Fruit fly (Drosophila melanogaster): ENCODE data around the gene CG32588.

CG32588 gene

DNA sequence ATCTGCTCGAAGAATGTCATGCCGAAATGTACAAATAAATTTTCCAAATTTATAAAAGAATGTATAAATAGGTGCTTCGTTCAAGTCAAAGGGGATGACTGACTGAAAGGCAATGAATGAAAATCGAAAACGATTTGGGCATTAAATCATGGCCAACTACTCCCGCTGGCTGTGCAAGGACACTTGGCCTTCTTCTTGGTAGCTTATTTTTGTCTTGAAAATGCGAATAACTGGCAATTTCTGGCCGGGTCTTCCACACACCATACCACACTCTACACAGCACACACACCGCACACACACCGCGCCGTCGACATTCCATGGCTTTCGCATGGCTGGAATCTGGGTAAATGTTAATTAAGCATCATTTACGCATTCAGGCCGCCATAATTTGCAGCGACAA is at the start of gene CG32588:
CG32588 (minus strand) TSS at position 101 of the 400 bp plus-strand sequence.
- TF ChIP-seq D1 (tag; optimal IDR thresholded peaks at IDR 0.05) (no peak), CG13204 (GFP tag; optimal IDR thresholded peaks at IDR 0.05) (no peak), Snoo (tag; optimal IDR thresholded peaks at IDR 0.05) (no peak), CG9948 (tag; optimal IDR thresholded peaks at IDR 0.05) (no peak), CG14655 (GFP tag; optimal IDR thresholded peaks at IDR 0.05) (no peak), Pif1A (GFP tag; optimal IDR thresholded peaks at IDR 0.05) (no peak), rn (GFP tag; IDR thresholded peaks at IDR 0.05) (no peak)

DNA sequence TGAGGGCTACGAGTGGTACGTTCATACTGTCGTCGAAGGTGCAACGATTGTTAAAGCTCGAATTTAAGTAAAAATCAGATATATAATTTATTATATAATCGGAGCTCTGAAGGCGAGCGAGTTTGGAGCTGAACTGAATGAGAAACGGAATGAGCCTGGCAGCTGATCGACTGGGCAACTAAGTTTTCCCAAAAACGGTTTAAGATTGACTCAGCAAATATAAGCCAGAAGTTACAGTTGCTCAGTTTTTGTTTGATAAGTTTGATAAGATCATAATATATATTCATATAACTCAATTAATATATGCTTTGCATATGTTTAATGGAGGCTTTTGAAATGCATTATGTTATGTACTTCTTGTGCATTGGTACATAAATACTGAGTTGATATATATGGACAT is 38.4 kb upstream of the CG32588 start, which contains the start of gene PPYR1:
PPYR1 (minus strand) TSS at position 101 of the 400 bp plus-strand sequence.
- no peak for TF ChIP-seq EcR (GFP tag; optimal IDR thresholded peaks at IDR 0.05)
- no peak for TF ChIP-seq Snoo (tag; optimal IDR thresholded peaks at IDR 0.05)
- no peak for TF ChIP-seq CG32121 (GFP tag; IDR thresholded peaks at IDR 0.05)
- no peak for TF ChIP-seq CG9948 (tag; optimal IDR thresholded peaks at IDR 0.05)

DNA sequence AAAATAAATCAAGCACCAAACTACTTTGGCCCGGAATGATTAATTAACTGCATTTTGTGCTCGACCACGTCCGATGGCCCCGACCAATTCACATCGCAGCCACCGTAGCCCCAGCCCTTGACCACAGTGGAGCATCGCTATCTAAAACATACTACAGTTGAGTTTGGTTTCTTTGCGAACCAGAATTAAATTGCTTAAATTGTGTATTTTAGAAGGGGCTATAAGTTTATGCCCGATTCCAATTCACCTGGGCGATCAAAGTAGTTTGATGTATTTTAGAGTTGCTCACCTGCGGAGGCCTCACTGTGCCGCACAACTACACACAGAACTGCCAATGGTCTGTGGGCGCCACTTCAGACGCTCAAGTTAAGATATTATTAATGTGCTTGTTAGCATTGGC is 28.8 kb upstream of the CG32588 start:
- TF ChIP-seq CG14655 (GFP tag; optimal IDR thresholded peaks at IDR 0.05) (no peak), CG17806 (tag; optimal IDR thresholded peaks at IDR 0.05) (no peak), CG9948 (tag; optimal IDR thresholded peaks at IDR 0.05) (no peak), CG15710 (tag; optimal IDR thresholded peaks at IDR 0.05) (no peak), Pif1B (GFP tag; optimal IDR thresholded peaks at IDR 0.05) (no peak), rn (GFP tag; IDR thresholded peaks at IDR 0.05) (no peak), Ets98B (GFP tag; IDR thresholded peaks at IDR 0.05) (no peak)

DNA sequence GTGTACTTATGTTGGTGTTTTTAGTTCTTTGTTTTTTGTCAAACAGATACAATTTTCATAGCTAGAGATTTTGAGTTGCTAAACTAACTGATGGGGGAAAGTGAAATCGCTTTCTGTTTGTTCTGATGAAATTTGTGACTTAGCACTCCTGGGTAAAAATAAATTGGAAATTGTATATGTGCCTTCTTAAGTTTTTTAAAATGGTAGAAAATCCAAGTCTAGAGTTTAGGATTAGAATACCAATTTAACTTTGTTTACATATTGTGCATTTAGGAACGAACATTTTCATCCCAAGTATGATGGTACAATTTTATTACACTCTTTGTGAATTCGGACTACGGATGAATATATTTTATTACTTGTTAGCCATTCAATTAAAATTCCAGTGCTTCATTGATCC is 23.3 kb upstream of the CG32588 start, which contains the start of gene CG9101:
CG9101 (minus strand) TSS at position 101 of the 400 bp plus-strand sequence.
- TF ChIP-seq CG8159 (tag; optimal IDR thresholded peaks at IDR 0.05), result no peak
- no peak for TF ChIP-seq CG4496 (GFP tag; IDR thresholded peaks at IDR 0.05)
- TF ChIP-seq Pif1B (GFP tag; optimal IDR thresholded peaks at IDR 0.05), result no peak
- no peak for TF ChIP-seq CG10348 (GFP tag; IDR thresholded peaks at IDR 0.05)
- no peak for TF ChIP-seq EcR (GFP tag; optimal IDR thresholded peaks at IDR 0.05)
- no peak for TF ChIP-seq Ets98B (GFP tag; IDR thresholded peaks at IDR 0.05)
- no peak for TF ChIP-seq CG14655 (GFP tag; optimal IDR thresholded peaks at IDR 0.05)
- TF ChIP-seq CG8301 (tag; optimal IDR thresholded peaks at IDR 0.05), result no peak
- no peak for TF ChIP-seq Snoo (tag; optimal IDR thresholded peaks at IDR 0.05)
- TF ChIP-seq CG17806 (tag; optimal IDR thresholded peaks at IDR 0.05), result no peak
- no peak for TF ChIP-seq CG9948 (tag; optimal IDR thresholded peaks at IDR 0.05)
- TF ChIP-seq CG15710 (tag; optimal IDR thresholded peaks at IDR 0.05), result no peak
- no peak for TF ChIP-seq gl (tag; optimal IDR thresholded peaks at IDR 0.05)
- no peak for TF ChIP-seq CG34367 (tag; optimal IDR thresholded peaks at IDR 0.05)
- no peak for TF ChIP-seq CG13204 (GFP tag; optimal IDR thresholded peaks at IDR 0.05)
- TF ChIP-seq rn (GFP tag; IDR thresholded peaks at IDR 0.05), result no peak
- TF ChIP-seq Pif1A (GFP tag; optimal IDR thresholded peaks at IDR 0.05), result no peak

DNA sequence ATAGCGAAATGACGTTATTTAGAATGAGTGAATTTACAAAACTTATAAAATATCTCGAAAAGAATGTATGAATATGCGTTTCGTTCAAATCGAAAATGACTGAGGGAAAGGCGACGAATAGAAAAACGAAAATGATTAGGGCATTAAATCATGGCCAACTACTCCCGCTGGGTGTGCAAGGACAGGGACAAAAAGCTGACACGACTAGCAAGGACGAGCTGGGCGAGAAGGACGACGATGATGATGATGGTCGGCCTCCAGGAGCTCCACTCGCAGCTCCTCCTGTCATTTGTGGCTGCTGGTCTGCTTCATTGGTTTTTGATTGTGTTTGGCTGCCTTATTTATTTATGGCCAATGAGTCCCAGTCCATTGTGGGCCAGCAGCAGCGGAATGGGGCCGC is 17.0 kb upstream of the CG32588 start, which contains the start of gene CG43076:
CG43076 (minus strand) TSS at position 101 of the 400 bp plus-strand sequence.
- TF ChIP-seq Ets98B (GFP tag; IDR thresholded peaks at IDR 0.05) (no peak), Pif1B (GFP tag; optimal IDR thresholded peaks at IDR 0.05) (no peak), CG15710 (tag; optimal IDR thresholded peaks at IDR 0.05) (no peak), CG8301 (tag; optimal IDR thresholded peaks at IDR 0.05) (no peak), fd96Ca (GFP tag; IDR thresholded peaks at IDR 0.05) (no peak), EcR (GFP tag; optimal IDR thresholded peaks at IDR 0.05) (no peak), gl (tag; optimal IDR thresholded peaks at IDR 0.05) (no peak), CG9948 (tag; optimal IDR thresholded peaks at IDR 0.05) (no peak), CG13204 (GFP tag; optimal IDR thresholded peaks at IDR 0.05) (no peak), Snoo (tag; optimal IDR thresholded peaks at IDR 0.05) (no peak), CG8159 (tag; optimal IDR thresholded peaks at IDR 0.05) (no peak), CG32121 (GFP tag; IDR thresholded peaks at IDR 0.05) (no peak), CG34367 (tag; optimal IDR thresholded peaks at IDR 0.05) (no peak), D1 (tag; optimal IDR thresholded peaks at IDR 0.05) (no peak), CG4496 (GFP tag; IDR thresholded peaks at IDR 0.05) (no peak), Pif1A (GFP tag; optimal IDR thresholded peaks at IDR 0.05) (no peak), rn (GFP tag; IDR thresholded peaks at IDR 0.05) (no peak), CG14655 (GFP tag; optimal IDR thresholded peaks at IDR 0.05) (no peak), CG12605 (GFP tag; IDR thresholded peaks at IDR 0.05) (no peak), CG17806 (tag; optimal IDR thresholded peaks at IDR 0.05) (no peak)

DNA sequence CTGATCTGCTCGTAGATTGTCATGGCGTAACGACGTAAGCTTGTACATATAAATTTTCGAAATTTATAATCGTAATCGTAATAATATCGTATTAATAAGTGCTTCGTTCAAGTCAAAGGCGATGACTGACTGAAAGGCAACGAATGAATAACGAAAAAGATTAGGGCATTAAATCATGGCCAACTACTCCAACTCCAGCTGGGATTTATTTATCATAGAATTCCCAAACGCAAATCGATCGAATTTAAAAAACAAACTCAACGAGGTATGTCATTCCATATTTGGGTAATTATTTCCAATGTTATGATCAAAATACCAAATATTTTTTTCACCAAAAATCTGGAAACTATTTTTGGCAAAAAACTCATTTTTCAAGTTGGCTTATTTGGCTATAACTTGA is 14.6 kb upstream of the CG32588 start, which contains the start of gene CG43075:
CG43075 (minus strand) TSS at position 101 of the 400 bp plus-strand sequence.
- TF ChIP-seq CG10348 (GFP tag; IDR thresholded peaks at IDR 0.05) (no peak), Pif1B (GFP tag; optimal IDR thresholded peaks at IDR 0.05) (no peak), CG14655 (GFP tag; optimal IDR thresholded peaks at IDR 0.05) (no peak)

DNA sequence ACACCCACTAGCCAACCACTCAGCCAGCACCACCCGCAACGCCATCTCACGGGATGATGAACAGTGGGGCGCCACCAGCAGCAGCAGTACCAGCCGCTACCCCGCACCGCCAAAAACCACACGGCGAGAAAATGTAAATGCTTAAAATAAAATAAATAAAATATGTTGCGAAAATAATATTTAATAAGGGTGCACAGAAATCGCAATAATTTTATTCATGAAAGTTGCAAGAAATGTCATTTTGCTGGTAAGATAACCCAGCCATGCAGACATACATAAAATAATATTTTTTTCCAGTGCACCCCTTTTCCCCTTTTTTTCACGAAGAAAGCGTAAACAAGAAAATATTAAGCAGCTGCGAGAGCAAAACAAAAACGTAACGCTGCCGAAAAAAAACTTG is 9.6 kb upstream of the CG32588 start:
- TF ChIP-seq CG12605 (GFP tag; IDR thresholded peaks at IDR 0.05) (no peak), Pif1B (GFP tag; optimal IDR thresholded peaks at IDR 0.05) (no peak), gl (tag; optimal IDR thresholded peaks at IDR 0.05) (no peak), Pif1A (GFP tag; optimal IDR thresholded peaks at IDR 0.05) (no peak), CG9948 (tag; optimal IDR thresholded peaks at IDR 0.05) (no peak), CG8159 (tag; optimal IDR thresholded peaks at IDR 0.05) (peak; percentile 19), CG17806 (tag; optimal IDR thresholded peaks at IDR 0.05) (no peak), D1 (tag; optimal IDR thresholded peaks at IDR 0.05) (no peak), fd96Ca (GFP tag; IDR thresholded peaks at IDR 0.05) (0 out of 3 replicates have a peak, but pooled peaks have one; percentile 32), Snoo (tag; optimal IDR thresholded peaks at IDR 0.05) (no peak), CG34367 (tag; optimal IDR thresholded peaks at IDR 0.05) (no peak), CG13204 (GFP tag; optimal IDR thresholded peaks at IDR 0.05) (no peak), CG32121 (GFP tag; IDR thresholded peaks at IDR 0.05) (no peak), CG10348 (GFP tag; IDR thresholded peaks at IDR 0.05) (no peak), CG14655 (GFP tag; optimal IDR thresholded peaks at IDR 0.05) (peak; percentile 2)
